Fruit fly (Drosophila melanogaster) whole organism: ENCODE results near the gene CG43165.

Source experiments
- EcR ChIP-seq, 2 experiments: fragments of >200 bp; optimal IDR thresholded peaks; 2 replicates each; lab custom pipeline; 2017; ENCODE audit warnings: missing biosample characterization in 2 of 2, missing genetic modification characterization in 2 of 2, missing genetic modification reagents in 2 of 2
- pan ChIP-seq: fragments of >200 bp; optimal IDR thresholded peaks from 2 replicates; lab custom pipeline; 2017
- psq ChIP-seq: fragments of >200 bp; optimal IDR thresholded peaks from 2 replicates; lab custom pipeline; 2017
- usp ChIP-seq: fragments of >200 bp; optimal IDR thresholded peaks from 2 replicates; lab custom pipeline; 2017; ENCODE audit warnings: missing biosample characterization, missing genetic modification characterization, mixed read lengths

- TF ChIP-seq pan (lab: Kevin White, UChicago): no peak
- TF ChIP-seq EcR (GFP tag; optimal IDR thresholded peaks at IDR 0.05; lab: Kevin White, UChicago): no peak
- TF ChIP-seq psq (lab: Kevin White, UChicago): no peak
- TF ChIP-seq usp (GFP tag; lab: Kevin White, UChicago): no peak
These were observed 32.5 kb downstream of the CG43165 start, which contains the start of gene Drgx for dm6 chr2L:3662307-3662795.
